Fruit fly (Drosophila melanogaster): ENCODE measurements around the gene CG33159.
A peak's percentile ranks its signal among the peaks of the same experiment; 100 is the strongest.

CG33159 gene

DNA sequence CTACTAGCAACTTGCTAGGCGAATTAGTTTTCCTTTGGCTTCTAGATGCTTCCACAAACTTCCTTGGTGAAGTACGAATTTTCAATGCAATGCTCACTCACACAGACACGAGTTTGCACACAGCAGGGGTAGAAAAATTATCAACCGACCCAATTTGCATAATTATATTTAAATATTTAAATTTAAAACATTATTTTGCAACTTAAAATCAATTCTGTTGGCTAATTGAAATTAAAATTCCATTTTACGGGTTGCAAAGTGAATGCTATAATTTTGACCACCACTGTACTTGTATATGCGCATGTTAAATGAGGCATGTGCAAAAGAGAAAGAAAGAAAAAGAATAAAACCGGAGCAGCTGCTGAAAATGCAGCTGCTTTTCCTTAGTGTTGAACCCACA, 10.2 kb downstream of the CG33159 start (continued):
- TF ChIP-seq peb (GFP tag; IDR thresholded peaks at IDR 0.05) (peak; percentile 90), CG18476 (GFP tag; optimal IDR thresholded peaks at IDR 0.05) (peak; percentile 86), Max (GFP tag; optimal IDR thresholded peaks at IDR 0.05) (peak; percentile 86), CrebB (tag; optimal IDR thresholded peaks at IDR 0.05) (peak; percentile 79), CG16813 (GFP tag; IDR thresholded peaks at IDR 0.05; ENCODE audit: partially characterized antibody) (no peak), CG7745 (tag; optimal IDR thresholded peaks at IDR 0.05) (peak; percentile 56), Awh (GFP tag; IDR thresholded peaks at IDR 0.05) (peak; percentile 96), Oaz (GFP tag; IDR thresholded peaks at IDR 0.05) (peak; percentile 86), CG18764 (GFP tag; optimal IDR thresholded peaks at IDR 0.05) (peak; percentile 85), kay (GFP tag; optimal IDR thresholded peaks at IDR 0.05) (peak; percentile 80), vfl (GFP tag; optimal IDR thresholded peaks at IDR 0.05) (peak; percentile 41), Dip2 (GFP tag; IDR thresholded peaks at IDR 0.05) (peak; percentile 43; the same call in 1 of the 2 replicates), CG10565 (GFP tag; optimal IDR thresholded peaks at IDR 0.05) (peak; percentile 57), ewg (GFP tag; optimal IDR thresholded peaks at IDR 0.05) (peak; percentile 94), CG18262 (tag; optimal IDR thresholded peaks at IDR 0.05) (peak; percentile 95), pita (GFP tag; optimal IDR thresholded peaks at IDR 0.05) (no peak), CG15269 (tag; optimal IDR thresholded peaks at IDR 0.05) (peak; percentile 96), Hey (tag; optimal IDR thresholded peaks at IDR 0.05) (no peak), sug (tag; optimal IDR thresholded peaks at IDR 0.05) (peak; percentile 75), CoRest (tag; optimal IDR thresholded peaks at IDR 0.05) (peak; percentile 92), Tbp (GFP tag; optimal IDR thresholded peaks at IDR 0.05) (no peak), CG12942 (GFP tag; optimal IDR thresholded peaks at IDR 0.05) (peak; percentile 80), CG15601 (tag; optimal IDR thresholded peaks at IDR 0.05) (peak; percentile 89), ham (GFP tag; IDR thresholded peaks at IDR 0.05) (no peak), CG9727 (GFP tag; optimal IDR thresholded peaks at IDR 0.05) (peak; percentile 94), usp (GFP tag; optimal IDR thresholded peaks at IDR 0.05) (no peak), D19A (tag; optimal IDR thresholded peaks at IDR 0.05) (peak; percentile 93), CG11696 (GFP tag; IDR thresholded peaks at IDR 0.05) (peak; percentile 99), HLH3B (GFP tag; IDR thresholded peaks at IDR 0.05) (peak; percentile 95), al (GFP tag; IDR thresholded peaks at IDR 0.05) (peak; percentile 80), sens-2 (GFP tag; IDR thresholded peaks at IDR 0.05) (peak; percentile 92), ab (GFP tag; optimal IDR thresholded peaks at IDR 0.05) (no peak), Ssrp (tag; optimal IDR thresholded peaks at IDR 0.05) (peak; percentile 91), Ada2b (GFP tag; IDR thresholded peaks at IDR 0.05) (peak; percentile 95), CG12391 (tag; optimal IDR thresholded peaks at IDR 0.05) (peak; percentile 95), slbo (GFP tag; IDR thresholded peaks at IDR 0.05) (peak; percentile 94), tin (GFP tag; optimal IDR thresholded peaks at IDR 0.05) (peak; percentile 89), CG10959 (GFP tag; IDR thresholded peaks at IDR 0.05) (peak; percentile 93), ci (GFP tag; IDR thresholded peaks at IDR 0.05) (peak; percentile 97), CG15011 (GFP tag; optimal IDR thresholded peaks at IDR 0.05) (peak; percentile 83), hkb (optimal IDR thresholded peaks at IDR 0.05) (no peak), hkb (GFP tag; IDR thresholded peaks at IDR 0.05) (peak; percentile 97), disco-r (GFP tag; optimal IDR thresholded peaks at IDR 0.05) (peak; percentile 28), CG32772 (GFP tag; IDR thresholded peaks at IDR 0.05) (peak; percentile 93), p53 (GFP tag; optimal IDR thresholded peaks at IDR 0.05) (no peak), D (optimal IDR thresholded peaks at IDR 0.05) (no peak), D (GFP tag; optimal IDR thresholded peaks at IDR 0.05) (peak; percentile 93), shn (GFP tag; optimal IDR thresholded peaks at IDR 0.05) (no peak), CG6813 (GFP tag; optimal IDR thresholded peaks at IDR 0.05) (peak; percentile 94), fd64A (GFP tag; optimal IDR thresholded peaks at IDR 0.05) (peak; percentile 86), CG30431 (GFP tag; optimal IDR thresholded peaks at IDR 0.05) (peak; percentile 84), cato (GFP tag; optimal IDR thresholded peaks at IDR 0.05; ENCODE audit: borderline replicate concordance) (peak; percentile 66), jumu (GFP tag; optimal IDR thresholded peaks at IDR 0.05) (peak; percentile 29)
